Worm (Caenorhabditis elegans) whole organism, L3 larva: ENCODE results near the gene clec-70.

Experiments used
- R02D3.7 ChIP-seq: fragments of 150-350 bp; optimal IDR thresholded peaks from 2 replicates; lab custom pipeline; 2014; ENCODE audit warnings: missing biosample characterization, missing genetic modification characterization
- aly-2 ChIP-seq: fragments of 150-350 bp; optimal IDR thresholded peaks from 2 replicates; lab custom pipeline; 2014; ENCODE audit warnings: missing biosample characterization, missing genetic modification characterization
- ama-1 ChIP-seq: fragments of 150-350 bp; optimal IDR thresholded peaks from 2 replicates; lab custom pipeline; 2018
- ceh-16 ChIP-seq: sonication (generic microtip); optimal IDR thresholded peaks from 2 replicates; lab custom pipeline; 2017; ENCODE audit warnings: missing biosample characterization, missing genetic modification characterization
- ceh-28 ChIP-seq: fragments of 150-350 bp; optimal IDR thresholded peaks from 2 replicates; lab custom pipeline; 2014; ENCODE audit warnings: missing biosample characterization, missing genetic modification reagents, missing genetic modification characterization
- ceh-9 ChIP-seq: sonication (generic microtip); optimal IDR thresholded peaks from 2 replicates; lab custom pipeline; 2018; ENCODE audit warnings: missing biosample characterization, missing genetic modification characterization
- daf-12 ChIP-seq: fragments of 150-350 bp; optimal IDR thresholded peaks from 2 replicates; lab custom pipeline; 2014; ENCODE audit warnings: missing biosample characterization, missing genetic modification reagents, missing genetic modification characterization
- egl-27 ChIP-seq: sonication (generic microtip); optimal IDR thresholded peaks from 4 replicates; lab custom pipeline; 2017; ENCODE audit warnings: missing biosample characterization, missing genetic modification reagents, missing genetic modification characterization
- egl-5 ChIP-seq: fragments of 150-350 bp; optimal IDR thresholded peaks from 2 replicates; lab custom pipeline; 2017; ENCODE audit warnings: missing biosample characterization, missing genetic modification reagents, missing genetic modification characterization, inconsistent platforms
- elt-1 ChIP-seq: fragments of 150-350 bp; optimal IDR thresholded peaks from 2 replicates; lab custom pipeline; 2014; ENCODE audit warnings: missing biosample characterization, missing genetic modification characterization
- elt-2 ChIP-seq: sonication (generic microtip); optimal IDR thresholded peaks from 2 replicates; lab custom pipeline; 2016; ENCODE audit warnings: missing genetic modification reagents, mild to moderate bottlenecking, missing genetic modification characterization, missing compliant biosample characterization
- elt-3 ChIP-seq, 3 experiments: fragments of 150-350 bp in 1 of 3; sonication (generic microtip) in 2 of 3; optimal IDR thresholded peaks; 2 replicates in 2 of 3; 4 replicates in 1 of 3; lab custom pipeline; 2014 to 2017; ENCODE audit warnings: missing biosample characterization in 3 of 3, missing genetic modification characterization in 3 of 3
- eor-1 ChIP-seq, 2 experiments: fragments of 150-350 bp; optimal IDR thresholded peaks; 2 replicates each; lab custom pipeline; 2014 to 2018; ENCODE audit warnings: missing biosample characterization in 2 of 2, missing genetic modification characterization in 2 of 2
- fkh-10 ChIP-seq: sonication (generic microtip); optimal IDR thresholded peaks from 2 replicates; lab custom pipeline; 2017; ENCODE audit warnings: missing biosample characterization, missing genetic modification reagents, missing genetic modification characterization
- fkh-2 ChIP-seq: fragments of 150-350 bp; optimal IDR thresholded peaks from 2 replicates; lab custom pipeline; 2014; ENCODE audit warnings: missing biosample characterization, missing genetic modification reagents, missing genetic modification characterization
- fos-1 ChIP-seq: fragments of 150-350 bp; optimal IDR thresholded peaks from 2 replicates; lab custom pipeline; 2014; ENCODE audit warnings: missing biosample characterization, missing genetic modification characterization
- hmg-11 ChIP-seq: sonication (generic microtip); optimal IDR thresholded peaks from 2 replicates; lab custom pipeline; 2016; ENCODE audit warnings: missing genetic modification characterization, missing compliant biosample characterization
- jun-1 ChIP-seq: fragments of 150-350 bp; optimal IDR thresholded peaks from 2 replicates; lab custom pipeline; 2014; ENCODE audit warnings: missing biosample characterization, missing genetic modification reagents, missing genetic modification characterization
- lin-15B ChIP-seq: fragments of 150-350 bp; optimal IDR thresholded peaks from 2 replicates; lab custom pipeline; 2014; ENCODE audit warnings: missing biosample characterization, missing genetic modification characterization
- lin-39 ChIP-seq: fragments of 150-350 bp; optimal IDR thresholded peaks from 2 replicates; lab custom pipeline; 2018; ENCODE audit warnings: missing biosample characterization, missing genetic modification reagents, missing genetic modification characterization
- mdl-1 ChIP-seq: fragments of 150-350 bp; optimal IDR thresholded peaks from 2 replicates; lab custom pipeline; 2014; ENCODE audit warnings: missing biosample characterization, missing genetic modification characterization
- mml-1 ChIP-seq: fragments of 150-350 bp; sonication (generic microtip); optimal IDR thresholded peaks from 3 replicates; lab custom pipeline; 2014; ENCODE audit warnings: missing biosample characterization, missing genetic modification characterization
- nfya-1 ChIP-seq: sonication (generic microtip); optimal IDR thresholded peaks from 2 replicates; lab custom pipeline; 2017; ENCODE audit warnings: missing genetic modification characterization, mild to moderate bottlenecking, missing compliant biosample characterization, antibody characterized with exemption, moderate library complexity; ENCODE audit not compliant: insufficient read depth
- nhr-23 ChIP-seq: fragments of 150-350 bp; optimal IDR thresholded peaks from 2 replicates; lab custom pipeline; 2014; ENCODE audit warnings: missing biosample characterization, missing genetic modification reagents, missing genetic modification characterization
- nhr-237 ChIP-seq: fragments of 150-350 bp; optimal IDR thresholded peaks from 2 replicates; lab custom pipeline; 2014; ENCODE audit warnings: missing biosample characterization, missing genetic modification characterization
- nhr-28 ChIP-seq: fragments of 150-350 bp; optimal IDR thresholded peaks from 2 replicates; lab custom pipeline; 2014; ENCODE audit warnings: missing biosample characterization, missing genetic modification characterization
- nhr-43 ChIP-seq: sonication (generic microtip); optimal IDR thresholded peaks from 2 replicates; lab custom pipeline; 2016; ENCODE audit warnings: mild to moderate bottlenecking, missing genetic modification characterization, missing compliant biosample characterization; ENCODE audit not compliant: poor library complexity, severe bottlenecking
- nhr-76 ChIP-seq: fragments of 150-350 bp; sonication (generic microtip); optimal IDR thresholded peaks from 5 replicates; lab custom pipeline; 2014; ENCODE audit warnings: missing biosample characterization, missing genetic modification characterization
- nhr-77 ChIP-seq: fragments of 150-350 bp; optimal IDR thresholded peaks from 2 replicates; lab custom pipeline; 2014; ENCODE audit warnings: missing biosample characterization, missing genetic modification characterization
- pha-4 ChIP-seq: fragments of 150-350 bp; optimal IDR thresholded peaks from 2 replicates; lab custom pipeline; 2014; ENCODE audit warnings: missing biosample characterization, missing genetic modification reagents, missing genetic modification characterization
- pqm-1 ChIP-seq: fragments of 150-350 bp; optimal IDR thresholded peaks from 2 replicates; lab custom pipeline; 2017; ENCODE audit warnings: missing biosample characterization, missing genetic modification characterization, inconsistent platforms
- sea-2 ChIP-seq: fragments of 150-350 bp; sonication (generic microtip); optimal IDR thresholded peaks from 4 replicates; lab custom pipeline; 2014; ENCODE audit warnings: missing biosample characterization, missing genetic modification reagents, missing genetic modification characterization
- skn-1 ChIP-seq: fragments of 150-350 bp; optimal IDR thresholded peaks from 2 replicates; lab custom pipeline; 2014; ENCODE audit warnings: missing biosample characterization, missing genetic modification characterization
- snpc-4 ChIP-seq: fragments of 150-350 bp; optimal IDR thresholded peaks from 2 replicates; lab custom pipeline; 2014; ENCODE audit warnings: missing biosample characterization, missing genetic modification characterization
- tbx-2 ChIP-seq: sonication (generic microtip); optimal IDR thresholded peaks from 2 replicates; lab custom pipeline; 2016; ENCODE audit warnings: mild to moderate bottlenecking, missing genetic modification characterization, missing compliant biosample characterization
- unc-39 ChIP-seq: sonication (generic microtip); optimal IDR thresholded peaks from 4 replicates; lab custom pipeline; 2017; ENCODE audit warnings: missing biosample characterization, missing genetic modification characterization
- unc-62 ChIP-seq: fragments of 150-350 bp; sonication (generic microtip); optimal IDR thresholded peaks from 4 replicates; lab custom pipeline; 2014; ENCODE audit warnings: missing biosample characterization, missing genetic modification reagents, missing genetic modification characterization

Gene clec-70

ce11 chrIV:3944459-3944858, 12.0 kb downstream of the clec-70 start, which contains the start of gene clec-72:
TSS of gene clec-72 (plus strand) at chrIV:3944816.
- TF ChIP-seq ceh-9 (no peak), lin-39 (tag; lab: Kevin White, UChicago) (no peak), fkh-10 (GFP tag; lab: Kevin White, UChicago) (no peak), pha-4 (tag; lab: Kevin White, UChicago) (no peak), nhr-28 (tag; lab: Kevin White, UChicago) (no peak), egl-27 (no peak), ama-1 (lab: Kevin White, UChicago) (no peak), fkh-2 (no peak), elt-2 (tag; lab: Kevin White, UChicago) (peak; percentile 98), nhr-43 (tag; lab: Kevin White, UChicago) (no peak), elt-1 (tag; lab: Kevin White, UChicago) (no peak), ceh-16 (tag; lab: Kevin White, UChicago) (no peak), jun-1 (tag; lab: Kevin White, UChicago) (peak; percentile 84), snpc-4 (tag; lab: Kevin White, UChicago) (no peak), mml-1 (tag; lab: Kevin White, UChicago) (no peak), unc-62 (no peak), pqm-1 (tag; lab: Kevin White, UChicago) (peak; percentile 92), skn-1 (peak; percentile 41), aly-2 (tag; lab: Kevin White, UChicago) (no peak), nhr-77 (no peak), nhr-237 (tag; lab: Kevin White, UChicago) (no peak), fos-1 (tag; lab: Kevin White, UChicago) (no peak), eor-1 (tag; optimal IDR thresholded peaks at IDR 0.05; lab: Kevin White, UChicago) (no peak)

ce11 chrIV:3956095-3956494, 23.6 kb downstream of the clec-70 start, which contains the start of gene clec-73:
TSS of gene clec-73 (minus strand) at chrIV:3956195.
- TF ChIP-seq pha-4 (tag; lab: Kevin White, UChicago) (no peak), nhr-43 (tag; lab: Kevin White, UChicago) (no peak), egl-5 (no peak), pqm-1 (tag; lab: Kevin White, UChicago) (no peak), hmg-11 (tag; lab: Kevin White, UChicago) (no peak), unc-39 (tag; lab: Kevin White, UChicago) (no peak), snpc-4 (tag; lab: Kevin White, UChicago) (no peak), fkh-10 (GFP tag; lab: Kevin White, UChicago) (no peak)

ce11 chrIV:3956705-3957104, 24.2 kb downstream of the clec-70 start, which contains the start of gene clec-74:
TSS of gene clec-74 (plus strand) at chrIV:3957005.
- TF ChIP-seq egl-5: no peak
- TF ChIP-seq ceh-16 (tag; lab: Kevin White, UChicago): no peak
- no peak for TF ChIP-seq snpc-4 (tag; lab: Kevin White, UChicago)
- no peak for TF ChIP-seq fkh-10 (GFP tag; lab: Kevin White, UChicago)
- TF ChIP-seq R02D3.7 (tag; lab: Kevin White, UChicago): no peak
- no peak for TF ChIP-seq mml-1 (tag; lab: Kevin White, UChicago)
- TF ChIP-seq ceh-28 (tag; lab: Kevin White, UChicago): no peak
- no peak for TF ChIP-seq elt-3 (tag; optimal IDR thresholded peaks at IDR 0.05; lab: Kevin White, UChicago)
- no peak for TF ChIP-seq hmg-11 (tag; lab: Kevin White, UChicago)
- TF ChIP-seq, all 47 proteins: peak for 0

ce11 chrIV:3960396-3960795, 27.9 kb downstream of the clec-70 start, which contains the start of gene clec-75:
TSS of gene clec-75 (plus strand) at chrIV:3960734.
- TF ChIP-seq pqm-1 (tag; lab: Kevin White, UChicago) (peak; percentile 42), snpc-4 (tag; lab: Kevin White, UChicago) (no peak), lin-15B (tag; lab: Kevin White, UChicago) (no peak), fos-1 (tag; lab: Kevin White, UChicago) (no peak), jun-1 (tag; lab: Kevin White, UChicago) (peak; percentile 20), nfya-1 (no peak), tbx-2 (no peak), fkh-2 (no peak), mdl-1 (tag; lab: Kevin White, UChicago) (no peak), unc-62 (no peak), nhr-23 (no peak), nhr-76 (tag; lab: Kevin White, UChicago) (no peak), daf-12 (tag; lab: Kevin White, UChicago) (no peak), fkh-10 (GFP tag; lab: Kevin White, UChicago) (no peak), eor-1 (tag; optimal IDR thresholded peaks at IDR 0.05; lab: Kevin White, UChicago) (no peak), elt-1 (tag; lab: Kevin White, UChicago) (no peak), elt-3 (tag; optimal IDR thresholded peaks at IDR 0.05; lab: Kevin White, UChicago) (no peak), mml-1 (tag; lab: Kevin White, UChicago) (no peak), elt-2 (tag; lab: Kevin White, UChicago) (peak; percentile 63), sea-2 (GFP tag; lab: Kevin White, UChicago) (no peak)
